Worm (Caenorhabditis elegans) whole organism, young adult: ENCODE data around the gene qdpr-1.

Source experiments
- ceh-91 ChIP-seq: fragments of 200-800 bp; sonication (Bioruptor generic); IDR thresholded peaks from 2 replicates; pipeline ENCODE4 v1.3.6; 2022; ENCODE audit warnings: missing genetic modification reagents, missing genetic modification characterization, missing compliant biosample characterization
- hsf-1 ChIP-seq: fragments of 200-800 bp; sonication (Bioruptor generic); IDR thresholded peaks from 2 replicates; pipeline ENCODE4 v1.3.6; 2022; ENCODE audit warnings: missing genetic modification reagents, missing genetic modification characterization, missing compliant biosample characterization

DNA sequence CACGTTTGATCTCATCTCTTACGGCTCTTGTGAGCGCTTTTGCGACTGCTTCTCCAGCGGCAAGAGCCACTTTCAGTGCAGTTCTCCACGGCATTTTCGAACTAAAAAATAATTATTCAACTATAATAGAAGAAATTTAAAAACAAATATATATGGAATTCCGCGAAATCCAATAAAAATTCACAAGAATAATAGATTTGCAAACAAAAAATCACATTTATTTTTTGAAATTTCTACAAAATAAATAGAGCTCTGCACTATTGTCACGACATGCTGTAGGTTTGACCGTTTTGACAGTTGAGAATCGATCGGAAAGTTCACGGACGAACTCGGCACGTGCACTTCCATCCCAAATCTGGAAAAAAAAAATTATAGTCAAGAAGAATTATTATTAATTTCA is 41.9 kb downstream of the qdpr-1 start, which contains the start of gene F45G2.8:
- TF ChIP-seq hsf-1 (GFP tag; lab: Robert Waterston, UW): no peak
- no peak for TF ChIP-seq ceh-91
